Fruit fly (Drosophila melanogaster) whole organism, embryonic: ENCODE measurements around the gene Ugt316A1.

ENCODE experiments used
- Antp ChIP-seq: fragments of 200-800 bp; sonication (Bioruptor generic); optimal IDR thresholded peaks from 3 replicates; lab custom pipeline; 2016; ENCODE audit warnings: missing biosample characterization, missing genetic modification characterization
- Asciz ChIP-seq: fragments of 200-800 bp; sonication (Bioruptor generic); optimal IDR thresholded peaks from 2 replicates; lab custom pipeline; 2017; ENCODE audit warnings: missing biosample characterization, mild to moderate bottlenecking, missing genetic modification characterization, missing genetic modification reagents
- Bdp1 ChIP-seq: fragments of 200-800 bp; sonication (Bioruptor generic); optimal IDR thresholded peaks from 3 replicates; lab custom pipeline; 2016; ENCODE audit warnings: missing biosample characterization, missing genetic modification characterization
- C15 ChIP-seq: fragments of 200-800 bp; sonication (Bioruptor generic); IDR thresholded peaks from 3 replicates; pipeline ENCODE4 v1.3.6; 2022; ENCODE audit warnings: missing biosample characterization, missing genetic modification characterization
- CG10431 ChIP-seq: fragments of 200-800 bp; sonication (Bioruptor generic); optimal IDR thresholded peaks from 3 replicates; lab custom pipeline; 2018; ENCODE audit warnings: missing biosample characterization, mild to moderate bottlenecking, missing genetic modification characterization
- CG11085 ChIP-seq: fragments of 200-800 bp; sonication (Bioruptor generic); IDR thresholded peaks from 2 replicates; pipeline ENCODE4 v1.3.6; 2022; ENCODE audit warnings: missing biosample characterization, missing genetic modification characterization
- CG12769 ChIP-seq: fragments of 200-800 bp; sonication (Bioruptor generic); optimal IDR thresholded peaks from 2 replicates; lab custom pipeline; 2019; ENCODE audit warnings: missing biosample characterization, mild to moderate bottlenecking, missing genetic modification characterization, moderate library complexity
- CG13123 ChIP-seq: fragments of 200-800 bp; sonication (Bioruptor generic); optimal IDR thresholded peaks from 2 replicates; lab custom pipeline; 2016; ENCODE audit warnings: missing biosample characterization, missing genetic modification characterization
- CG15073 ChIP-seq: fragments of 200-800 bp; sonication (Bioruptor generic); optimal IDR thresholded peaks from 2 replicates; lab custom pipeline; 2016; ENCODE audit warnings: missing biosample characterization, missing genetic modification characterization
- CG15696 ChIP-seq: fragments of 200-800 bp; sonication (Bioruptor generic); optimal IDR thresholded peaks from 2 replicates; lab custom pipeline; 2019; ENCODE audit warnings: missing biosample characterization, mild to moderate bottlenecking, missing genetic modification characterization, moderate library complexity
- CG1603 ChIP-seq: fragments of 200-800 bp; sonication (Bioruptor generic); optimal IDR thresholded peaks from 2 replicates; lab custom pipeline; 2019; ENCODE audit warnings: missing biosample characterization, mild to moderate bottlenecking, missing genetic modification characterization, moderate library complexity
- CG18011 ChIP-seq: fragments of 200-800 bp; sonication (Bioruptor generic); optimal IDR thresholded peaks from 2 replicates; lab custom pipeline; 2017; ENCODE audit warnings: missing biosample characterization, missing genetic modification characterization, mild to moderate bottlenecking, moderate library complexity, missing genotype
- CG18476 ChIP-seq: fragments of 200-800 bp; sonication (Bioruptor generic); optimal IDR thresholded peaks from 2 replicates; lab custom pipeline; 2016; ENCODE audit warnings: missing biosample characterization, mild to moderate bottlenecking, missing genetic modification characterization
- CG30403 ChIP-seq: fragments of 200-800 bp; sonication (Bioruptor generic); optimal IDR thresholded peaks from 3 replicates; lab custom pipeline; 2016; ENCODE audit warnings: missing biosample characterization, missing genetic modification characterization
- CG31388 ChIP-seq: fragments of 200-800 bp; sonication (Bioruptor generic); optimal IDR thresholded peaks from 2 replicates; lab custom pipeline; 2016; ENCODE audit warnings: missing biosample characterization, missing genetic modification characterization
- CG31441 ChIP-seq: fragments of 200-800 bp; sonication (Bioruptor generic); IDR thresholded peaks from 2 replicates; pipeline ENCODE4 v1.3.6; 2022; ENCODE audit warnings: missing biosample characterization, missing genetic modification characterization
- CG32767 ChIP-seq: fragments of 200-800 bp; sonication (Bioruptor generic); IDR thresholded peaks from 2 replicates; pipeline ENCODE4 v1.3.6; 2022; ENCODE audit warnings: missing biosample characterization, missing genetic modification characterization
- CG3847 ChIP-seq: fragments of 200-800 bp; sonication (Bioruptor generic); IDR thresholded peaks from 2 replicates; pipeline ENCODE4 v1.3.6; 2022; ENCODE audit warnings: missing biosample characterization, missing genetic modification characterization
- CG7963 ChIP-seq: fragments of 200-800 bp; sonication (Bioruptor generic); IDR thresholded peaks from 3 replicates; pipeline ENCODE4 v1.3.6; 2022; ENCODE audit warnings: missing biosample characterization, missing genetic modification characterization; ENCODE audit not compliant: partially characterized antibody
- CG8765 ChIP-seq: fragments of 200-800 bp; sonication (Bioruptor generic); IDR thresholded peaks from 2 replicates; pipeline ENCODE4 v1.3.6; 2022; ENCODE audit warnings: missing biosample characterization, missing genetic modification characterization
- CG8944 ChIP-seq: fragments of 200-800 bp; sonication (Bioruptor generic); optimal IDR thresholded peaks from 3 replicates; lab custom pipeline; 2016; ENCODE audit warnings: missing biosample characterization, missing genetic modification characterization
- Doc3 ChIP-seq: fragments of 200-800 bp; sonication (Bioruptor generic); IDR thresholded peaks from 3 replicates; pipeline ENCODE4 v1.3.6; 2022; ENCODE audit warnings: missing biosample characterization, missing genetic modification characterization; ENCODE audit not compliant: partially characterized antibody
- E2f2 ChIP-seq: fragments of 200-800 bp; sonication (Bioruptor generic); IDR thresholded peaks from 2 replicates; pipeline ENCODE4 v1.3.6; 2022; ENCODE audit warnings: missing biosample characterization, missing genetic modification characterization
- Fer2 ChIP-seq: fragments of 200-800 bp; sonication (Bioruptor generic); optimal IDR thresholded peaks from 2 replicates; lab custom pipeline; 2018; ENCODE audit warnings: missing biosample characterization, mild to moderate bottlenecking, missing genetic modification characterization, moderate library complexity
- HmgZ ChIP-seq: fragments of 200-800 bp; sonication (Bioruptor generic); optimal IDR thresholded peaks from 2 replicates; lab custom pipeline; 2018; ENCODE audit warnings: missing biosample characterization, mild to moderate bottlenecking, missing genetic modification characterization
- Lpt ChIP-seq: fragments of >200 bp; optimal IDR thresholded peaks from 2 replicates; lab custom pipeline; 2018; ENCODE audit warnings: missing biosample characterization, missing genetic modification characterization
- Max ChIP-seq: fragments of 200-800 bp; sonication (Bioruptor generic); optimal IDR thresholded peaks from 2 replicates; lab custom pipeline; 2016; ENCODE audit warnings: missing biosample characterization, mild to moderate bottlenecking, missing genetic modification characterization
- Mes4 ChIP-seq: fragments of 200-800 bp; sonication (Bioruptor generic); optimal IDR thresholded peaks from 2 replicates; lab custom pipeline; 2016; ENCODE audit warnings: missing biosample characterization, missing genetic modification characterization
- NC2β ChIP-seq: fragments of 200-800 bp; sonication (Bioruptor generic); optimal IDR thresholded peaks from 2 replicates; lab custom pipeline; 2016; ENCODE audit warnings: missing biosample characterization, missing genetic modification characterization
- Optix ChIP-seq: fragments of 200-800 bp; sonication (Bioruptor generic); IDR thresholded peaks from 3 replicates; pipeline ENCODE4 v1.3.6; 2022; ENCODE audit warnings: missing biosample characterization, missing genetic modification characterization
- PHDP ChIP-seq: fragments of 200-800 bp; sonication (Bioruptor generic); optimal IDR thresholded peaks from 3 replicates; lab custom pipeline; 2018; ENCODE audit warnings: missing biosample characterization, mild to moderate bottlenecking, missing genetic modification characterization, moderate library complexity
- Pdp1 ChIP-seq, 2 experiments: fragments of 200-800 bp; sonication (Bioruptor generic); optimal IDR thresholded peaks; 3 replicates each; lab custom pipeline; 2016; ENCODE audit warnings: missing biosample characterization in 2 of 2, missing genetic modification characterization in 2 of 2, mild to moderate bottlenecking in 1 of 2, moderate library complexity in 1 of 2
- Poxn ChIP-seq: fragments of 200-800 bp; sonication (Bioruptor generic); IDR thresholded peaks from 2 replicates; pipeline ENCODE4 v1.3.6; 2022; ENCODE audit warnings: missing biosample characterization, missing genetic modification characterization
- Side ChIP-seq: fragments of 200-800 bp; sonication (Bioruptor generic); optimal IDR thresholded peaks from 2 replicates; lab custom pipeline; 2016; ENCODE audit warnings: missing biosample characterization, missing genetic modification characterization
- Sry-δ ChIP-seq: fragments of 200-800 bp; sonication (Bioruptor generic); optimal IDR thresholded peaks from 2 replicates; lab custom pipeline; 2016; ENCODE audit warnings: missing biosample characterization, missing genetic modification characterization
- Trl ChIP-seq, 3 experiments: fragments of >200 bp in 2 of 3; fragments of 200-800 bp in 1 of 3; sonication (Bioruptor generic) in 1 of 3; optimal IDR thresholded peaks; 2 replicates in 1 of 3; 3 replicates in 2 of 3; lab custom pipeline; 2016 to 2017; ENCODE audit warnings: missing biosample characterization in 1 of 3, missing genetic modification characterization in 1 of 3
- ab ChIP-seq: fragments of 200-800 bp; sonication (Bioruptor generic); optimal IDR thresholded peaks from 2 replicates; lab custom pipeline; 2016; ENCODE audit warnings: missing biosample characterization, missing genetic modification characterization
- abd-A ChIP-seq: fragments of 200-800 bp; sonication (Bioruptor generic); optimal IDR thresholded peaks from 3 replicates; lab custom pipeline; 2019; ENCODE audit warnings: missing biosample characterization, mild to moderate bottlenecking, missing genetic modification characterization, moderate library complexity
- ase ChIP-seq: fragments of 200-800 bp; sonication (Bioruptor generic); IDR thresholded peaks from 3 replicates; pipeline ENCODE4 v1.3.6; 2022; ENCODE audit warnings: missing biosample characterization, missing genetic modification characterization
- az2 ChIP-seq: fragments of 200-800 bp; sonication (Bioruptor generic); optimal IDR thresholded peaks from 3 replicates; lab custom pipeline; 2016; ENCODE audit warnings: missing biosample characterization, missing genetic modification characterization
- btn ChIP-seq: fragments of 200-800 bp; sonication (Bioruptor generic); optimal IDR thresholded peaks from 2 replicates; lab custom pipeline; 2016; ENCODE audit warnings: missing biosample characterization, missing genetic modification characterization
- crol ChIP-seq: fragments of 200-800 bp; sonication (Bioruptor generic); IDR thresholded peaks from 2 replicates; pipeline ENCODE4 v1.3.6; 2022; ENCODE audit warnings: missing biosample characterization, missing genetic modification characterization
- dan ChIP-seq: fragments of 200-800 bp; sonication (Bioruptor generic); IDR thresholded peaks from 2 replicates; pipeline ENCODE4 v1.3.6; 2022; ENCODE audit warnings: missing biosample characterization, missing genetic modification characterization
- gce ChIP-seq: fragments of 200-800 bp; sonication (Bioruptor generic); IDR thresholded peaks from 3 replicates; pipeline ENCODE4 v1.3.6; 2022; ENCODE audit warnings: missing biosample characterization, missing genetic modification characterization
- hkb ChIP-seq, 2 experiments: fragments of 200-800 bp in 1 of 2; fragments of >200 bp in 1 of 2; sonication (Bioruptor generic) in 1 of 2; IDR thresholded peaks in 1 of 2; optimal IDR thresholded peaks in 1 of 2; 2 replicates each; pipeline versions ENCODE4 v1.3.6 to Lab custom; 2017 to 2022; ENCODE audit warnings: missing biosample characterization in 1 of 2, missing genetic modification characterization in 1 of 2
- nerfin-2 ChIP-seq: fragments of 200-800 bp; sonication (Bioruptor generic); IDR thresholded peaks from 2 replicates; pipeline ENCODE4 v1.3.6; 2022; ENCODE audit warnings: missing biosample characterization, missing genetic modification characterization; ENCODE audit not compliant: partially characterized antibody
- odd ChIP-seq: fragments of 200-800 bp; sonication (Bioruptor generic); optimal IDR thresholded peaks from 2 replicates; lab custom pipeline; 2017; ENCODE audit warnings: missing biosample characterization, mild to moderate bottlenecking, missing genetic modification characterization
- onecut ChIP-seq: fragments of 200-800 bp; sonication (Bioruptor generic); IDR thresholded peaks from 2 replicates; pipeline ENCODE4 v1.3.6; 2022; ENCODE audit warnings: missing biosample characterization, missing genetic modification characterization
- pum ChIP-seq: fragments of 200-800 bp; sonication (Bioruptor generic); optimal IDR thresholded peaks from 2 replicates; lab custom pipeline; 2016; ENCODE audit warnings: missing biosample characterization, missing genetic modification characterization
- twi ChIP-seq: fragments of 200-800 bp; optimal IDR thresholded peaks from 2 replicates; lab custom pipeline; 2019; ENCODE audit warnings: missing biosample characterization, mild to moderate bottlenecking, missing genetic modification characterization, moderate library complexity
- zfh2 ChIP-seq: fragments of 200-800 bp; sonication (Bioruptor generic); optimal IDR thresholded peaks from 2 replicates; lab custom pipeline; 2016; ENCODE audit warnings: missing biosample characterization, missing genetic modification characterization

The Ugt316A1 gene

dm6 chr3L:19018440-19018839 is 44.2 kb downstream of the Ugt316A1 start (continued):
- TF ChIP-seq Antp (GFP tag; lab: Kevin White, UChicago) (peak; percentile 5), CG31388 (GFP tag; lab: Kevin White, UChicago) (no peak), Lpt (GFP tag; lab: Kevin White, UChicago) (no peak), abd-A (peak; percentile 72), CG10431 (GFP tag; lab: Kevin White, UChicago) (no peak), odd (GFP tag; lab: Kevin White, UChicago) (no peak), nerfin-2 (GFP tag; lab: Robert Waterston, UW) (no peak), PHDP (no peak), CG1603 (peak; percentile 27), CG8944 (peak; percentile 14), ase (GFP tag; lab: Robert Waterston, UW) (no peak), CG8765 (GFP tag; lab: Robert Waterston, UW) (no peak), gce (GFP tag; lab: Robert Waterston, UW) (no peak), Poxn (GFP tag; lab: Robert Waterston, UW) (no peak), hkb (optimal IDR thresholded peaks at IDR 0.05; lab: Kevin White, UChicago) (no peak), hkb (GFP tag; IDR thresholded peaks at IDR 0.05; lab: Robert Waterston, UW) (no peak), CG15073 (GFP tag; lab: Kevin White, UChicago) (no peak), Sry-δ (no peak), Fer2 (tag; lab: Kevin White, UChicago) (no peak), E2f2 (GFP tag; lab: Robert Waterston, UW) (no peak), CG18476 (GFP tag; lab: Kevin White, UChicago) (no peak), btn (GFP tag; lab: Kevin White, UChicago) (no peak), CG31441 (GFP tag; lab: Robert Waterston, UW) (0 out of 2 replicates have a peak, but pooled peaks have one; percentile 22), zfh2 (GFP tag; lab: Kevin White, UChicago) (no peak), ab (GFP tag; lab: Kevin White, UChicago) (no peak), pum (GFP tag; lab: Kevin White, UChicago) (no peak), dan (GFP tag; lab: Robert Waterston, UW) (no peak), onecut (GFP tag; lab: Robert Waterston, UW) (no peak), Max (GFP tag; lab: Kevin White, UChicago) (no peak), CG30403 (no peak), Trl (optimal IDR thresholded peaks at IDR 0.05; lab: Kevin White, UChicago) (no peak), Trl (GFP tag; optimal IDR thresholded peaks at IDR 0.05; lab: Kevin White, UChicago) (no peak), CG15696 (tag; lab: Kevin White, UChicago) (no peak), Side (GFP tag; lab: Kevin White, UChicago) (no peak), twi (tag; lab: Kevin White, UChicago) (no peak), CG3847 (GFP tag; lab: Robert Waterston, UW) (no peak), CG18011 (GFP tag; lab: Kevin White, UChicago) (no peak), Mes4 (GFP tag; lab: Kevin White, UChicago) (no peak), Optix (no peak), CG32767 (no peak), az2 (GFP tag; lab: Kevin White, UChicago) (no peak), CG12769 (peak; percentile 80), Asciz (no peak), CG11085 (no peak), CG13123 (no peak), crol (GFP tag; lab: Robert Waterston, UW) (peak; percentile 77), NC2β (GFP tag; lab: Kevin White, UChicago) (no peak), C15 (GFP tag; lab: Robert Waterston, UW) (0 out of 3 replicates have a peak, but pooled peaks have one; percentile 21), Bdp1 (no peak), Doc3 (GFP tag; lab: Robert Waterston, UW) (no peak), CG7963 (GFP tag; lab: Robert Waterston, UW) (no peak), HmgZ (no peak), Pdp1 (GFP tag; optimal IDR thresholded peaks at IDR 0.05; lab: Kevin White, UChicago) (peak in 1 of 2 experiments; percentile 96)
